Fruit fly (Drosophila melanogaster): ENCODE results near the gene CG7550.

The CG7550 gene

dm6 chr3L:8110171-8110570 lies 14.2 kb downstream of the CG7550 start, which contains the start of gene Nulp1:
Gene Nulp1 (plus strand): TSS chr3L:8110368.
- TF ChIP-seq CG7101 (tag; optimal IDR thresholded peaks at IDR 0.05) (peak; percentile 22), cic (GFP tag; optimal IDR thresholded peaks at IDR 0.05) (no peak), Hr96 (GFP tag; optimal IDR thresholded peaks at IDR 0.05) (no peak), Clk (GFP tag; optimal IDR thresholded peaks at IDR 0.05) (no peak), CG11617 (GFP tag; optimal IDR thresholded peaks at IDR 0.05) (no peak), bab1 (GFP tag; optimal IDR thresholded peaks at IDR 0.05) (peak; percentile 33), ovo (GFP tag; optimal IDR thresholded peaks at IDR 0.05) (no peak), CG12768 (GFP tag; optimal IDR thresholded peaks at IDR 0.05) (peak; percentile 40), CG14711 (tag; optimal IDR thresholded peaks at IDR 0.05) (peak; percentile 98), CG7045 (GFP tag; optimal IDR thresholded peaks at IDR 0.05) (no peak), toe (GFP tag; optimal IDR thresholded peaks at IDR 0.05) (no peak), Crg-1 (GFP tag; optimal IDR thresholded peaks at IDR 0.05) (peak; percentile 74), CG5204 (GFP tag; optimal IDR thresholded peaks at IDR 0.05) (no peak), Mnt (GFP tag; optimal IDR thresholded peaks at IDR 0.05) (peak; percentile 73), CG33017 (tag; optimal IDR thresholded peaks at IDR 0.05) (peak; percentile 2), CG1620 (GFP tag; optimal IDR thresholded peaks at IDR 0.05) (peak; percentile 57), pad (GFP tag; optimal IDR thresholded peaks at IDR 0.05) (peak; percentile 46)

- TF ChIP-seq Hr96 (GFP tag; optimal IDR thresholded peaks at IDR 0.05) (no peak), toe (GFP tag; optimal IDR thresholded peaks at IDR 0.05) (no peak), tj (GFP tag; optimal IDR thresholded peaks at IDR 0.05) (no peak), CG5204 (GFP tag; optimal IDR thresholded peaks at IDR 0.05) (no peak), cic (GFP tag; optimal IDR thresholded peaks at IDR 0.05) (no peak), ovo (GFP tag; optimal IDR thresholded peaks at IDR 0.05) (no peak), CG33017 (tag; optimal IDR thresholded peaks at IDR 0.05) (no peak)
Observed at dm6 chr3L:8108886-8109285, 15.4 kb downstream of the CG7550 start, which contains the start of gene fan. Gene fan (plus strand): TSS chr3L:8109132.

- TF ChIP-seq Clk (GFP tag; optimal IDR thresholded peaks at IDR 0.05): no peak
- no peak for TF ChIP-seq cic (GFP tag; optimal IDR thresholded peaks at IDR 0.05)
- TF ChIP-seq CG7045 (GFP tag; optimal IDR thresholded peaks at IDR 0.05): no peak
- TF ChIP-seq ovo (GFP tag; optimal IDR thresholded peaks at IDR 0.05): no peak
- TF ChIP-seq CG7101 (tag; optimal IDR thresholded peaks at IDR 0.05): no peak
- no peak for TF ChIP-seq bab1 (GFP tag; optimal IDR thresholded peaks at IDR 0.05)
- TF ChIP-seq pad (GFP tag; optimal IDR thresholded peaks at IDR 0.05): no peak
- no peak for TF ChIP-seq Hr96 (GFP tag; optimal IDR thresholded peaks at IDR 0.05)
- TF ChIP-seq Crg-1 (GFP tag; optimal IDR thresholded peaks at IDR 0.05): no peak
- TF ChIP-seq CG1620 (GFP tag; optimal IDR thresholded peaks at IDR 0.05): no peak
- TF ChIP-seq cnc (optimal IDR thresholded peaks at IDR 0.05): no peak
- TF ChIP-seq tj (GFP tag; optimal IDR thresholded peaks at IDR 0.05): no peak
- TF ChIP-seq CG5204 (GFP tag; optimal IDR thresholded peaks at IDR 0.05): no peak
- no peak for TF ChIP-seq CG11617 (GFP tag; optimal IDR thresholded peaks at IDR 0.05)
- no peak for TF ChIP-seq CG14711 (tag; optimal IDR thresholded peaks at IDR 0.05)
Observed at dm6 chr3L:8108201-8108600, 16.1 kb downstream of the CG7550 start.

- TF ChIP-seq cnc (optimal IDR thresholded peaks at IDR 0.05) (no peak), CG33017 (tag; optimal IDR thresholded peaks at IDR 0.05) (no peak), CG7101 (tag; optimal IDR thresholded peaks at IDR 0.05) (no peak), kay (GFP tag; ENCODE audit: borderline replicate concordance) (no peak), Mnt (GFP tag; optimal IDR thresholded peaks at IDR 0.05) (no peak), pad (GFP tag; optimal IDR thresholded peaks at IDR 0.05) (no peak), ovo (GFP tag; optimal IDR thresholded peaks at IDR 0.05) (no peak), Clk (GFP tag; optimal IDR thresholded peaks at IDR 0.05) (no peak), CG14711 (tag; optimal IDR thresholded peaks at IDR 0.05) (no peak), CG7045 (GFP tag; optimal IDR thresholded peaks at IDR 0.05) (no peak), Hr96 (GFP tag; optimal IDR thresholded peaks at IDR 0.05) (no peak), bab1 (GFP tag; optimal IDR thresholded peaks at IDR 0.05) (no peak), CG1620 (GFP tag; optimal IDR thresholded peaks at IDR 0.05) (no peak), cic (GFP tag; optimal IDR thresholded peaks at IDR 0.05) (no peak), CG11617 (GFP tag; optimal IDR thresholded peaks at IDR 0.05) (no peak), toe (GFP tag; optimal IDR thresholded peaks at IDR 0.05) (no peak), CG5204 (GFP tag; optimal IDR thresholded peaks at IDR 0.05) (no peak), Crg-1 (GFP tag; optimal IDR thresholded peaks at IDR 0.05) (no peak), CG12768 (GFP tag; optimal IDR thresholded peaks at IDR 0.05) (no peak), tj (GFP tag; optimal IDR thresholded peaks at IDR 0.05) (no peak)
Observed at dm6 chr3L:8097101-8097500, 27.2 kb downstream of the CG7550 start.

dm6 chr3L:8096106-8096558 lies 28.2 kb downstream of the CG7550 start:
- TF ChIP-seq CG11617 (GFP tag; optimal IDR thresholded peaks at IDR 0.05) (peak; percentile 99), pad (GFP tag; optimal IDR thresholded peaks at IDR 0.05) (peak; percentile 90), toe (GFP tag; optimal IDR thresholded peaks at IDR 0.05) (peak; percentile 96), Mnt (GFP tag; optimal IDR thresholded peaks at IDR 0.05) (peak; percentile 93), CG5204 (GFP tag; optimal IDR thresholded peaks at IDR 0.05) (peak; percentile 95), Clk (GFP tag; optimal IDR thresholded peaks at IDR 0.05) (peak; percentile 96), CG1620 (GFP tag; optimal IDR thresholded peaks at IDR 0.05) (peak; percentile 87), tj (GFP tag; optimal IDR thresholded peaks at IDR 0.05) (peak; percentile 92), kay (GFP tag; ENCODE audit: borderline replicate concordance) (peak; percentile 98), CG7101 (tag; optimal IDR thresholded peaks at IDR 0.05) (peak; percentile 98), Hr96 (GFP tag; optimal IDR thresholded peaks at IDR 0.05) (peak; percentile 89), Crg-1 (GFP tag; optimal IDR thresholded peaks at IDR 0.05) (peak; percentile 94), CG12768 (GFP tag; optimal IDR thresholded peaks at IDR 0.05) (peak; percentile 99), cic (GFP tag; optimal IDR thresholded peaks at IDR 0.05) (peak; percentile 85), ovo (GFP tag; optimal IDR thresholded peaks at IDR 0.05) (peak; percentile 96), CG33017 (tag; optimal IDR thresholded peaks at IDR 0.05) (peak; percentile 98), CG14711 (tag; optimal IDR thresholded peaks at IDR 0.05) (peak; percentile 94), bab1 (GFP tag; optimal IDR thresholded peaks at IDR 0.05) (peak; percentile 96), CG7045 (GFP tag; optimal IDR thresholded peaks at IDR 0.05) (peak; percentile 99), cnc (optimal IDR thresholded peaks at IDR 0.05) (no peak)
